Worm (Caenorhabditis elegans) whole organism, young adult: ENCODE measurements around the gene R05F9.9.

Experiments
- B0019.2 ChIP-seq: fragments of 200-800 bp; sonication (Bioruptor generic); conservative IDR thresholded peaks from 2 replicates; pipeline ENCODE4 v1.3.6; 2022; ENCODE audit warnings: missing genetic modification reagents, missing genetic modification characterization, missing compliant biosample characterization
- B0035.1 ChIP-seq: sonication (generic microtip); optimal IDR thresholded peaks from 2 replicates; lab custom pipeline; 2016; ENCODE audit warnings: missing genetic modification characterization, mild to moderate bottlenecking, missing compliant biosample characterization, missing genotype, missing genetic modification reagents
- C06A6.2 ChIP-seq: fragments of 200-800 bp; sonication (Bioruptor generic); conservative IDR thresholded peaks from 2 replicates; pipeline ENCODE4 v1.3.6; 2022; ENCODE audit warnings: missing genetic modification characterization, missing compliant biosample characterization
- C17E4.6 ChIP-seq: fragments of 200-800 bp; sonication (Bioruptor generic); IDR thresholded peaks from 2 replicates; pipeline ENCODE4 v1.3.6; 2022; ENCODE audit warnings: missing genetic modification reagents, missing genetic modification characterization, missing compliant biosample characterization
- F57C9.4 ChIP-seq: sonication (generic microtip); optimal IDR thresholded peaks from 2 replicates; lab custom pipeline; 2017; ENCODE audit warnings: mild to moderate bottlenecking, missing genetic modification characterization, missing compliant biosample characterization
- T26A5.8 ChIP-seq: sonication (generic microtip); optimal IDR thresholded peaks from 2 replicates; lab custom pipeline; 2016; ENCODE audit warnings: missing genetic modification characterization, missing compliant biosample characterization
- Y95B8A.8 ChIP-seq: fragments of 200-800 bp; sonication (Bioruptor generic); IDR thresholded peaks from 2 replicates; pipeline ENCODE4 v1.3.6; 2022; ENCODE audit warnings: missing genetic modification reagents, missing genetic modification characterization, missing compliant biosample characterization
- aptf-2 ChIP-seq: fragments of 200-800 bp; sonication (Bioruptor generic); conservative IDR thresholded peaks from 2 replicates; pipeline ENCODE4 v1.3.6; 2022; ENCODE audit warnings: missing genetic modification reagents, missing genetic modification characterization, missing compliant biosample characterization
- athp-1 ChIP-seq: sonication (generic microtip); optimal IDR thresholded peaks from 2 replicates; lab custom pipeline; 2017; ENCODE audit warnings: mild to moderate bottlenecking, missing genetic modification characterization, missing compliant biosample characterization
- attf-3 ChIP-seq: fragments of 200-800 bp; sonication (Bioruptor generic); conservative IDR thresholded peaks from 2 replicates; pipeline ENCODE4 v1.3.6; 2022; ENCODE audit warnings: missing genetic modification reagents, missing genetic modification characterization, missing compliant biosample characterization
- attf-5 ChIP-seq: fragments of 200-800 bp; sonication (Bioruptor generic); optimal IDR thresholded peaks from 2 replicates; lab custom pipeline; 2018; ENCODE audit warnings: mild to moderate bottlenecking, missing genetic modification characterization, missing compliant biosample characterization
- attf-6 ChIP-seq: fragments of 200-800 bp; sonication (Bioruptor generic); IDR thresholded peaks from 2 replicates; pipeline ENCODE4 v1.3.6; 2022; ENCODE audit warnings: missing genetic modification reagents, missing genetic modification characterization, missing compliant biosample characterization
- ceh-27 ChIP-seq: fragments of 200-800 bp; sonication (Bioruptor generic); optimal IDR thresholded peaks from 2 replicates; lab custom pipeline; 2018; ENCODE audit warnings: mild to moderate bottlenecking, missing genetic modification characterization, moderate library complexity, missing compliant biosample characterization
- ceh-40 ChIP-seq: fragments of 200-800 bp; sonication (Bioruptor generic); IDR thresholded peaks from 2 replicates; pipeline ENCODE4 v1.3.6; 2022; ENCODE audit warnings: missing genetic modification characterization, missing compliant biosample characterization
- chd-7 ChIP-seq: sonication (generic microtip); optimal IDR thresholded peaks from 2 replicates; lab custom pipeline; 2016; ENCODE audit warnings: mild to moderate bottlenecking, missing genetic modification characterization, moderate library complexity, missing compliant biosample characterization
- dpl-1 ChIP-seq: fragments of 150-350 bp; optimal IDR thresholded peaks from 2 replicates; lab custom pipeline; 2014; ENCODE audit warnings: missing biosample characterization, missing genetic modification reagents, missing genetic modification characterization
- egl-18 ChIP-seq: fragments of 200-800 bp; sonication (Bioruptor generic); IDR thresholded peaks from 2 replicates; pipeline ENCODE4 v1.3.6; 2022; ENCODE audit warnings: missing genetic modification reagents, missing genetic modification characterization, missing compliant biosample characterization
- egrh-3 ChIP-seq: fragments of 200-800 bp; sonication (Bioruptor generic); IDR thresholded peaks from 2 replicates; pipeline ENCODE4 v1.3.6; 2022; ENCODE audit warnings: missing genetic modification reagents, missing genetic modification characterization, missing compliant biosample characterization
- ekl-4 ChIP-seq: fragments of 200-800 bp; sonication (Bioruptor generic); IDR thresholded peaks from 2 replicates; pipeline ENCODE4 v1.3.6; 2022; ENCODE audit warnings: missing genetic modification reagents, missing genetic modification characterization, missing compliant biosample characterization
- hmg-20 ChIP-seq: fragments of 200-800 bp; sonication (Bioruptor generic); IDR thresholded peaks from 2 replicates; pipeline ENCODE4 v1.3.6; 2022; ENCODE audit warnings: missing genetic modification reagents, missing genetic modification characterization, missing compliant biosample characterization
- lag-1 ChIP-seq: fragments of 200-800 bp; sonication (Bioruptor generic); IDR thresholded peaks from 2 replicates; pipeline ENCODE4 v1.3.6; 2022; ENCODE audit warnings: missing genetic modification reagents, missing genetic modification characterization, missing compliant biosample characterization
- lin-26 ChIP-seq: fragments of 200-800 bp; sonication (Bioruptor generic); IDR thresholded peaks from 2 replicates; pipeline ENCODE4 v1.3.6; 2022; ENCODE audit warnings: missing genetic modification reagents, missing genetic modification characterization, missing compliant biosample characterization
- lin-40 ChIP-seq: sonication (generic microtip); optimal IDR thresholded peaks from 2 replicates; lab custom pipeline; 2016; ENCODE audit warnings: missing genetic modification characterization, mild to moderate bottlenecking, missing compliant biosample characterization, missing genotype, missing genetic modification reagents
- lsl-1 ChIP-seq: fragments of 200-800 bp; sonication (Bioruptor generic); optimal IDR thresholded peaks from 2 replicates; lab custom pipeline; 2018; ENCODE audit warnings: mild to moderate bottlenecking, missing genetic modification characterization, moderate library complexity, missing compliant biosample characterization
- lsy-27 ChIP-seq: sonication (generic microtip); optimal IDR thresholded peaks from 2 replicates; lab custom pipeline; 2017; ENCODE audit warnings: missing genetic modification characterization, mild to moderate bottlenecking, missing compliant biosample characterization, antibody characterized with exemption, missing genotype, borderline replicate concordance; ENCODE audit not compliant: insufficient read depth
- madf-10 ChIP-seq: sonication (generic microtip); optimal IDR thresholded peaks from 2 replicates; lab custom pipeline; 2016; ENCODE audit warnings: mild to moderate bottlenecking, missing genetic modification characterization, missing compliant biosample characterization
- madf-3 ChIP-seq: fragments of 200-800 bp; sonication (Bioruptor generic); IDR thresholded peaks from 2 replicates; pipeline ENCODE4 v1.3.6; 2022; ENCODE audit warnings: missing genetic modification reagents, missing genetic modification characterization, missing compliant biosample characterization
- madf-6 ChIP-seq: fragments of 200-800 bp; sonication (Bioruptor generic); IDR thresholded peaks from 2 replicates; pipeline ENCODE4 v1.3.6; 2022; ENCODE audit warnings: missing genetic modification reagents, missing genetic modification characterization, missing compliant biosample characterization
- madf-8 ChIP-seq: fragments of 200-800 bp; sonication (Bioruptor generic); conservative IDR thresholded peaks from 2 replicates; pipeline ENCODE4 v1.3.6; 2022; ENCODE audit warnings: missing genetic modification reagents, missing genetic modification characterization, missing compliant biosample characterization
- mcd-1 ChIP-seq: fragments of 200-800 bp; sonication (Bioruptor generic); IDR thresholded peaks from 2 replicates; pipeline ENCODE4 v1.3.6; 2022; ENCODE audit warnings: missing genetic modification reagents, missing genetic modification characterization, missing compliant biosample characterization
- mxl-1 ChIP-seq: sonication (generic microtip); optimal IDR thresholded peaks from 2 replicates; lab custom pipeline; 2016; ENCODE audit warnings: missing genetic modification characterization, missing compliant biosample characterization
- nfya-1 ChIP-seq: sonication (generic microtip); optimal IDR thresholded peaks from 2 replicates; lab custom pipeline; 2017; ENCODE audit warnings: antibody characterized with exemption, missing compliant biosample characterization, missing genetic modification characterization, borderline replicate concordance; ENCODE audit not compliant: insufficient read depth
- nfyb-1 ChIP-seq: fragments of 200-800 bp; sonication (Bioruptor generic); IDR thresholded peaks from 2 replicates; pipeline ENCODE4 v1.3.6; 2022; ENCODE audit warnings: missing genetic modification reagents, missing genetic modification characterization, missing compliant biosample characterization
- nhr-120 ChIP-seq: fragments of 200-800 bp; sonication (Bioruptor generic); IDR thresholded peaks from 2 replicates; pipeline ENCODE4 v1.3.6; 2022; ENCODE audit warnings: missing genetic modification characterization, missing compliant biosample characterization
- nhr-27 ChIP-seq: fragments of 200-800 bp; sonication (Bioruptor generic); optimal IDR thresholded peaks from 2 replicates; lab custom pipeline; 2018; ENCODE audit warnings: mild to moderate bottlenecking, missing genetic modification characterization, moderate library complexity, missing compliant biosample characterization
- nhr-90 ChIP-seq: sonication (generic microtip); optimal IDR thresholded peaks from 2 replicates; lab custom pipeline; 2016; ENCODE audit warnings: missing genotype, mild to moderate bottlenecking, missing genetic modification characterization, missing compliant biosample characterization
- pbrm-1 ChIP-seq: fragments of 200-800 bp; sonication (Bioruptor generic); IDR thresholded peaks from 2 replicates; pipeline ENCODE4 v1.3.6; 2022; ENCODE audit warnings: missing genetic modification reagents, missing genetic modification characterization, missing compliant biosample characterization
- rcor-1 ChIP-seq: fragments of 200-800 bp; sonication (Bioruptor generic); IDR thresholded peaks from 2 replicates; pipeline ENCODE4 v1.3.6; 2022; ENCODE audit warnings: missing genetic modification reagents, missing genetic modification characterization, missing compliant biosample characterization
- snpc-1.3 ChIP-seq: sonication (generic microtip); optimal IDR thresholded peaks from 2 replicates; lab custom pipeline; 2017; ENCODE audit warnings: missing genetic modification characterization, mild to moderate bottlenecking, missing compliant biosample characterization, antibody characterized with exemption, moderate library complexity, missing genotype, missing genetic modification reagents; ENCODE audit not compliant: insufficient read depth
- sptf-2 ChIP-seq: fragments of 200-800 bp; sonication (Bioruptor generic); optimal IDR thresholded peaks from 2 replicates; lab custom pipeline; 2018; ENCODE audit warnings: mild to moderate bottlenecking, missing genetic modification characterization, missing compliant biosample characterization
- tbx-9 ChIP-seq: sonication (generic microtip); optimal IDR thresholded peaks from 2 replicates; lab custom pipeline; 2016; ENCODE audit warnings: borderline replicate concordance, missing genetic modification characterization, inconsistent platforms, missing compliant biosample characterization
- tlf-1 ChIP-seq: fragments of 200-800 bp; sonication (Bioruptor generic); optimal IDR thresholded peaks from 2 replicates; lab custom pipeline; 2018; ENCODE audit warnings: mild to moderate bottlenecking, missing genetic modification characterization, missing compliant biosample characterization
- unc-130 ChIP-seq: sonication (generic microtip); optimal IDR thresholded peaks from 2 replicates; lab custom pipeline; 2016; ENCODE audit warnings: missing genetic modification reagents, missing genetic modification characterization, missing compliant biosample characterization
- ztf-22 ChIP-seq: fragments of 200-800 bp; sonication (Bioruptor generic); optimal IDR thresholded peaks from 2 replicates; lab custom pipeline; 2018; ENCODE audit warnings: mild to moderate bottlenecking, missing genetic modification characterization, moderate library complexity, missing compliant biosample characterization

The R05F9.9 gene

ce11 chrII:4942397-4942796, 40.5 kb upstream of the R05F9.9 start (continued):
- TF ChIP-seq madf-3, result 0 out of 2 replicates have a peak, but pooled peaks have one; percentile 70
- peak; percentile 65 for TF ChIP-seq mcd-1 (GFP tag; lab: Robert Waterston, UW)
- peak; percentile 77 for TF ChIP-seq nfyb-1 (GFP tag; lab: Robert Waterston, UW)
- TF ChIP-seq nhr-90, result peak; percentile 83
- no peak for TF ChIP-seq madf-10 (tag; lab: Kevin White, UChicago)
- no peak for TF ChIP-seq egrh-3 (GFP tag; lab: Robert Waterston, UW)
- peak; percentile 46 for TF ChIP-seq unc-130 (GFP tag; lab: Kevin White, UChicago)
- TF ChIP-seq ceh-27 (GFP tag; lab: Kevin White, UChicago), result peak; percentile 49
- no peak for TF ChIP-seq egl-18 (GFP tag; lab: Robert Waterston, UW)
- TF ChIP-seq Y95B8A.8 (GFP tag; lab: Robert Waterston, UW), result peak; percentile 67
- TF ChIP-seq lsy-27, result no peak
- TF ChIP-seq hmg-20 (GFP tag; lab: Robert Waterston, UW), result peak; percentile 15; the same call in 1 of the 2 replicates
- peak; percentile 82 for TF ChIP-seq chd-7 (tag; lab: Kevin White, UChicago)
- no peak for TF ChIP-seq F57C9.4 (tag; lab: Kevin White, UChicago)
- TF ChIP-seq aptf-2 (GFP tag; lab: Robert Waterston, UW), result no peak
- TF ChIP-seq dpl-1, result no peak
- TF ChIP-seq lag-1 (GFP tag; lab: Robert Waterston, UW), result no peak
- TF ChIP-seq attf-5, result peak; percentile 51
- no peak for TF ChIP-seq mxl-1 (tag; lab: Kevin White, UChicago)
- TF ChIP-seq ekl-4 (GFP tag; lab: Robert Waterston, UW), result peak; percentile 59; the same call in 1 of the 2 replicates
- no peak for TF ChIP-seq B0035.1 (tag; lab: Kevin White, UChicago)
- TF ChIP-seq pbrm-1 (GFP tag; lab: Robert Waterston, UW), result 0 out of 2 replicates have a peak, but pooled peaks have one; percentile 46
- TF ChIP-seq nhr-120 (GFP tag; lab: Robert Waterston, UW), result 0 out of 2 replicates have a peak, but pooled peaks have one; percentile 71
- no peak for TF ChIP-seq B0019.2 (GFP tag; lab: Robert Waterston, UW)
- peak; percentile 42 for TF ChIP-seq snpc-1.3 (tag; lab: Kevin White, UChicago)
- no peak for TF ChIP-seq C17E4.6 (GFP tag; lab: Robert Waterston, UW)
- TF ChIP-seq tbx-9 (tag; lab: Kevin White, UChicago), result no peak
- TF ChIP-seq tlf-1 (GFP tag; lab: Kevin White, UChicago), result no peak
- no peak for TF ChIP-seq ztf-22
- TF ChIP-seq nhr-27, result peak; percentile 31
- peak; percentile 56; the same call in 1 of the 2 replicates for TF ChIP-seq rcor-1 (GFP tag; lab: Robert Waterston, UW)
- peak; percentile 92 for TF ChIP-seq lin-26 (GFP tag; lab: Robert Waterston, UW)
- no peak for TF ChIP-seq sptf-2 (GFP tag; lab: Kevin White, UChicago)
- no peak for TF ChIP-seq ceh-40 (GFP tag; lab: Robert Waterston, UW)
- TF ChIP-seq C06A6.2 (GFP tag; lab: Robert Waterston, UW), result no peak; the same call in 1 of the 2 replicates
- TF ChIP-seq attf-3, result 0 out of 2 replicates have a peak, but pooled peaks have one; percentile 12
- TF ChIP-seq madf-8 (GFP tag; lab: Robert Waterston, UW), result no peak
- peak; percentile 32 for TF ChIP-seq lin-40 (tag; lab: Kevin White, UChicago)
- peak; percentile 64 for TF ChIP-seq madf-6 (GFP tag; lab: Robert Waterston, UW)
- no peak for TF ChIP-seq nfya-1 (tag; lab: Kevin White, UChicago)
- TF ChIP-seq attf-6 (GFP tag; lab: Robert Waterston, UW), result no peak
- TF ChIP-seq lsl-1 (GFP tag; lab: Kevin White, UChicago), result peak; percentile 48
- no peak for TF ChIP-seq T26A5.8 (tag; lab: Kevin White, UChicago)
- TF ChIP-seq athp-1 (tag; lab: Kevin White, UChicago), result peak; percentile 78
